Worm (Caenorhabditis elegans) whole organism, young adult: ENCODE measurements around the gene F01D5.3.
A peak's percentile ranks its signal among the peaks of the same experiment; 100 is the strongest.

Experiments
- B0035.1 ChIP-seq: sonication (generic microtip); optimal IDR thresholded peaks from 2 replicates; lab custom pipeline; 2016; ENCODE audit warnings: missing genetic modification characterization, mild to moderate bottlenecking, missing compliant biosample characterization, missing genotype, missing genetic modification reagents
- B0336.3 ChIP-seq: fragments of 200-800 bp; sonication (Bioruptor generic); IDR thresholded peaks from 2 replicates; pipeline ENCODE4 v1.3.6; 2022; ENCODE audit warnings: missing genetic modification characterization, missing compliant biosample characterization
- C06A6.2 ChIP-seq: fragments of 200-800 bp; sonication (Bioruptor generic); conservative IDR thresholded peaks from 2 replicates; pipeline ENCODE4 v1.3.6; 2022; ENCODE audit warnings: missing genetic modification characterization, missing compliant biosample characterization
- F33H1.4 ChIP-seq: fragments of 200-800 bp; sonication (Bioruptor generic); IDR thresholded peaks from 2 replicates; pipeline ENCODE4 v1.3.6; 2022; ENCODE audit warnings: missing genetic modification reagents, missing genetic modification characterization, missing compliant biosample characterization
- F55B11.4 ChIP-seq: sonication (generic microtip); optimal IDR thresholded peaks from 2 replicates; lab custom pipeline; 2016; ENCODE audit warnings: missing compliant biosample characterization, missing genetic modification characterization, borderline replicate concordance; ENCODE audit not compliant: insufficient read depth
- K12H6.12 ChIP-seq: fragments of 200-800 bp; sonication (Bioruptor generic); optimal IDR thresholded peaks from 2 replicates; lab custom pipeline; 2018; ENCODE audit warnings: mild to moderate bottlenecking, missing genetic modification characterization, missing compliant biosample characterization
- T07F8.4 ChIP-seq: sonication (generic microtip); optimal IDR thresholded peaks from 2 replicates; lab custom pipeline; 2016; ENCODE audit warnings: mild to moderate bottlenecking, missing genetic modification characterization, moderate library complexity, missing compliant biosample characterization
- Y53G8AR.9 ChIP-seq: fragments of 200-800 bp; sonication (Bioruptor generic); conservative IDR thresholded peaks from 2 replicates; pipeline ENCODE4 v1.3.6; 2022; ENCODE audit warnings: missing genetic modification reagents, missing genetic modification characterization, missing compliant biosample characterization
- aptf-2 ChIP-seq: fragments of 200-800 bp; sonication (Bioruptor generic); conservative IDR thresholded peaks from 2 replicates; pipeline ENCODE4 v1.3.6; 2022; ENCODE audit warnings: missing genetic modification reagents, missing genetic modification characterization, missing compliant biosample characterization
- atf-7 ChIP-seq: sonication (generic microtip); optimal IDR thresholded peaks from 2 replicates; lab custom pipeline; 2017; ENCODE audit warnings: mild to moderate bottlenecking, missing genetic modification characterization, missing compliant biosample characterization
- attf-5 ChIP-seq: fragments of 200-800 bp; sonication (Bioruptor generic); optimal IDR thresholded peaks from 2 replicates; lab custom pipeline; 2018; ENCODE audit warnings: mild to moderate bottlenecking, missing genetic modification characterization, missing compliant biosample characterization
- bed-1 ChIP-seq: fragments of 200-800 bp; sonication (Bioruptor generic); IDR thresholded peaks from 2 replicates; pipeline ENCODE4 v1.3.6; 2022; ENCODE audit warnings: missing genetic modification reagents, missing genetic modification characterization, missing compliant biosample characterization
- ceh-27 ChIP-seq: fragments of 200-800 bp; sonication (Bioruptor generic); optimal IDR thresholded peaks from 2 replicates; lab custom pipeline; 2018; ENCODE audit warnings: mild to moderate bottlenecking, missing genetic modification characterization, moderate library complexity, missing compliant biosample characterization
- ceh-58 ChIP-seq: fragments of 200-800 bp; sonication (Bioruptor generic); IDR thresholded peaks from 2 replicates; pipeline ENCODE4 v1.3.6; 2022; ENCODE audit warnings: missing genetic modification characterization, missing compliant biosample characterization
- chd-7 ChIP-seq: sonication (generic microtip); optimal IDR thresholded peaks from 2 replicates; lab custom pipeline; 2016; ENCODE audit warnings: mild to moderate bottlenecking, missing genetic modification characterization, moderate library complexity, missing compliant biosample characterization
- dpff-1 ChIP-seq: sonication (generic microtip); optimal IDR thresholded peaks from 2 replicates; lab custom pipeline; 2017; ENCODE audit warnings: mild to moderate bottlenecking, missing genetic modification characterization, missing compliant biosample characterization
- efl-1 ChIP-seq: fragments of 150-350 bp; optimal IDR thresholded peaks from 2 replicates; lab custom pipeline; 2014; ENCODE audit warnings: missing biosample characterization, missing genetic modification reagents, missing genetic modification characterization
- egl-44 ChIP-seq: fragments of 200-800 bp; sonication (Bioruptor generic); IDR thresholded peaks from 2 replicates; pipeline ENCODE4 v1.3.6; 2022; ENCODE audit warnings: missing genetic modification reagents, missing genetic modification characterization, missing compliant biosample characterization
- hmg-1.2 ChIP-seq: fragments of 200-800 bp; sonication (Bioruptor generic); IDR thresholded peaks from 2 replicates; pipeline ENCODE4 v1.3.6; 2022; ENCODE audit warnings: missing genetic modification reagents, missing genetic modification characterization, missing compliant biosample characterization
- let-526 ChIP-seq: fragments of 200-800 bp; sonication (Bioruptor generic); IDR thresholded peaks from 2 replicates; pipeline ENCODE4 v1.3.6; 2022; ENCODE audit warnings: missing genetic modification reagents, missing genetic modification characterization, missing compliant biosample characterization
- lin-26 ChIP-seq: fragments of 200-800 bp; sonication (Bioruptor generic); IDR thresholded peaks from 2 replicates; pipeline ENCODE4 v1.3.6; 2022; ENCODE audit warnings: missing genetic modification reagents, missing genetic modification characterization, missing compliant biosample characterization
- lin-35 ChIP-seq, 3 experiments: fragments of 150-350 bp in 2 of 3; sonication (generic microtip) in 1 of 3; optimal IDR thresholded peaks; 2 replicates each; lab custom pipeline; 2014 to 2018; ENCODE audit warnings: missing biosample characterization in 3 of 3, missing genetic modification characterization in 3 of 3, missing genetic modification reagents in 3 of 3
- mxl-1 ChIP-seq: sonication (generic microtip); optimal IDR thresholded peaks from 2 replicates; lab custom pipeline; 2016; ENCODE audit warnings: missing genetic modification characterization, missing compliant biosample characterization
- nfya-1 ChIP-seq: sonication (generic microtip); optimal IDR thresholded peaks from 2 replicates; lab custom pipeline; 2017; ENCODE audit warnings: antibody characterized with exemption, missing compliant biosample characterization, missing genetic modification characterization, borderline replicate concordance; ENCODE audit not compliant: insufficient read depth
- nfya-2 ChIP-seq: fragments of 200-800 bp; sonication (Bioruptor generic); IDR thresholded peaks from 2 replicates; pipeline ENCODE4 v1.3.6; 2022; ENCODE audit warnings: missing genetic modification reagents, missing genetic modification characterization, missing compliant biosample characterization
- nfyb-1 ChIP-seq: fragments of 200-800 bp; sonication (Bioruptor generic); IDR thresholded peaks from 2 replicates; pipeline ENCODE4 v1.3.6; 2022; ENCODE audit warnings: missing genetic modification reagents, missing genetic modification characterization, missing compliant biosample characterization
- nhr-80 ChIP-seq: sonication (generic microtip); optimal IDR thresholded peaks from 2 replicates; lab custom pipeline; 2016; ENCODE audit warnings: missing genetic modification characterization, missing compliant biosample characterization
- pbrm-1 ChIP-seq: fragments of 200-800 bp; sonication (Bioruptor generic); IDR thresholded peaks from 2 replicates; pipeline ENCODE4 v1.3.6; 2022; ENCODE audit warnings: missing genetic modification reagents, missing genetic modification characterization, missing compliant biosample characterization
- rpc-1 ChIP-seq, 2 experiments: fragments of 150-350 bp in 1 of 2; sonication (generic microtip) in 1 of 2; optimal IDR thresholded peaks; 2 replicates each; lab custom pipeline; 2014 to 2018; ENCODE audit warnings: missing biosample characterization in 1 of 2, missing genetic modification characterization in 1 of 2, missing genetic modification reagents in 1 of 2, missing genotype in 1 of 2
- sdz-38 ChIP-seq: sonication (generic microtip); optimal IDR thresholded peaks from 2 replicates; lab custom pipeline; 2016; ENCODE audit warnings: missing genotype, missing genetic modification characterization, missing compliant biosample characterization
- sea-2 ChIP-seq: fragments of 200-800 bp; sonication (Bioruptor generic); IDR thresholded peaks from 2 replicates; pipeline ENCODE4 v1.3.6; 2022; ENCODE audit warnings: missing genetic modification characterization, missing compliant biosample characterization
- snpc-4 ChIP-seq, 5 experiments: fragments of 150-350 bp in 1 of 5; sonication (generic microtip) in 4 of 5; optimal IDR thresholded peaks; 2 replicates each; lab custom pipeline; 2014 to 2018; ENCODE audit warnings: missing genetic modification characterization in 5 of 5, missing biosample characterization in 3 of 5, antibody characterized with exemption in 2 of 5, mild to moderate bottlenecking in 2 of 5, missing compliant biosample characterization in 2 of 5, missing genotype in 2 of 5, moderate library complexity in 2 of 5, missing genetic modification reagents in 1 of 5
- somi-1 ChIP-seq: fragments of 200-800 bp; sonication (Bioruptor generic); optimal IDR thresholded peaks from 2 replicates; lab custom pipeline; 2018; ENCODE audit warnings: mild to moderate bottlenecking, missing genetic modification characterization, missing compliant biosample characterization
- tbp1 ChIP-seq: fragments of 200-800 bp; sonication (Bioruptor generic); optimal IDR thresholded peaks from 2 replicates; lab custom pipeline; 2018; ENCODE audit warnings: mild to moderate bottlenecking, missing genetic modification characterization, missing compliant biosample characterization
- unc-130 ChIP-seq: sonication (generic microtip); optimal IDR thresholded peaks from 2 replicates; lab custom pipeline; 2016; ENCODE audit warnings: missing genetic modification reagents, missing genetic modification characterization, missing compliant biosample characterization
- zim-3 ChIP-seq: sonication (generic microtip); optimal IDR thresholded peaks from 2 replicates; lab custom pipeline; 2017; ENCODE audit warnings: mild to moderate bottlenecking, missing genetic modification characterization, moderate library complexity, missing compliant biosample characterization
- ztf-22 ChIP-seq: fragments of 200-800 bp; sonication (Bioruptor generic); optimal IDR thresholded peaks from 2 replicates; lab custom pipeline; 2018; ENCODE audit warnings: mild to moderate bottlenecking, missing genetic modification characterization, moderate library complexity, missing compliant biosample characterization
- ztf-26 ChIP-seq: sonication (generic microtip); optimal IDR thresholded peaks from 2 replicates; lab custom pipeline; 2017; ENCODE audit warnings: missing genetic modification characterization, missing compliant biosample characterization
- ztf-3 ChIP-seq: fragments of 200-800 bp; sonication (Bioruptor generic); optimal IDR thresholded peaks from 2 replicates; lab custom pipeline; 2018; ENCODE audit warnings: mild to moderate bottlenecking, missing genetic modification characterization, missing compliant biosample characterization

The F01D5.3 gene

ce11 chrII:14044199-14044598 is 44.3 kb upstream of the F01D5.3 start (continued):
- TF ChIP-seq nfya-2 (GFP tag; lab: Robert Waterston, UW) (no peak), attf-5 (peak; percentile 60), zim-3 (tag; lab: Kevin White, UChicago) (no peak), aptf-2 (no peak), ztf-22 (GFP tag; lab: Kevin White, UChicago) (peak; percentile 21), K12H6.12 (tag; lab: Kevin White, UChicago) (peak; percentile 57), Y53G8AR.9 (GFP tag; lab: Robert Waterston, UW) (no peak), ztf-3 (GFP tag; lab: Kevin White, UChicago) (no peak), sea-2 (GFP tag; lab: Robert Waterston, UW) (no peak), F55B11.4 (tag; lab: Kevin White, UChicago) (no peak), ztf-26 (tag; lab: Kevin White, UChicago) (no peak), nfya-1 (tag; lab: Kevin White, UChicago) (no peak), lin-26 (GFP tag; lab: Robert Waterston, UW) (no peak), pbrm-1 (no peak), C06A6.2 (GFP tag; lab: Robert Waterston, UW) (no peak; the same call in 1 of the 2 replicates), nhr-80 (tag; lab: Kevin White, UChicago) (peak; percentile 92), nfyb-1 (GFP tag; lab: Robert Waterston, UW) (peak; percentile 24; the same call in 1 of the 2 replicates), dpff-1 (no peak), tbp1 (GFP tag; lab: Kevin White, UChicago) (peak; percentile 38), snpc-4 (GFP tag; optimal IDR thresholded peaks at IDR 0.05; lab: Kevin White, UChicago) (peak; percentile 9), snpc-4 (tag; optimal IDR thresholded peaks at IDR 0.05; lab: Kevin White, UChicago) (peak; percentile 35 to 74 (median 46)), let-526 (GFP tag; lab: Robert Waterston, UW) (no peak), hmg-1.2 (GFP tag; lab: Robert Waterston, UW) (peak; percentile 46; the same call in 1 of the 2 replicates), atf-7 (tag; lab: Kevin White, UChicago) (peak; percentile 61), T07F8.4 (tag; lab: Kevin White, UChicago) (no peak), F33H1.4 (GFP tag; lab: Robert Waterston, UW) (no peak), egl-44 (GFP tag; lab: Robert Waterston, UW) (no peak), unc-130 (GFP tag; lab: Kevin White, UChicago) (no peak), rpc-1 (optimal IDR thresholded peaks at IDR 0.05; lab: Kevin White, UChicago) (no peak), rpc-1 (tag; optimal IDR thresholded peaks at IDR 0.05; lab: Kevin White, UChicago) (no peak), efl-1 (GFP tag; lab: Kevin White, UChicago) (no peak), ceh-27 (GFP tag; lab: Kevin White, UChicago) (no peak), sdz-38 (tag; lab: Kevin White, UChicago) (no peak), lin-35 (GFP tag; optimal IDR thresholded peaks at IDR 0.05; lab: Kevin White, UChicago) (peak in 1 of 3 experiments; percentile 26), B0035.1 (tag; lab: Kevin White, UChicago) (no peak), ceh-58 (no peak), bed-1 (no peak), chd-7 (tag; lab: Kevin White, UChicago) (no peak), B0336.3 (GFP tag; lab: Robert Waterston, UW) (peak; percentile 20; the same call in 1 of the 2 replicates), mxl-1 (tag; lab: Kevin White, UChicago) (no peak), somi-1 (peak; percentile 28)
